Worm (Caenorhabditis elegans): ENCODE measurements around the gene F49C12.15.

- TF ChIP-seq lir-1 (GFP tag; conservative IDR thresholded peaks at IDR 0.05) (no peak), B0261.1 (tag; optimal IDR thresholded peaks at IDR 0.05) (no peak), dpl-1 (GFP tag; optimal IDR thresholded peaks at IDR 0.05) (no peak), ceh-27 (GFP tag; optimal IDR thresholded peaks at IDR 0.05) (no peak), egrh-3 (GFP tag; IDR thresholded peaks at IDR 0.05) (no peak), T26A5.8 (tag; optimal IDR thresholded peaks at IDR 0.05) (no peak), B0336.3 (GFP tag; IDR thresholded peaks at IDR 0.05) (no peak)
These were observed 3.5 kb downstream of the F49C12.15 start, which contains the start of gene clec-183 for ce11 chrIV:9327706-9328105.
